Worm (Caenorhabditis elegans) whole organism, young adult: ENCODE measurements around the gene ttn-1.

Source experiments
- aptf-2 ChIP-seq: fragments of 200-800 bp; sonication (Bioruptor generic); conservative IDR thresholded peaks from 2 replicates; pipeline ENCODE4 v1.3.6; 2022; ENCODE audit warnings: missing genetic modification reagents, missing genetic modification characterization, missing compliant biosample characterization
- dpff-1 ChIP-seq: sonication (generic microtip); optimal IDR thresholded peaks from 2 replicates; lab custom pipeline; 2017; ENCODE audit warnings: mild to moderate bottlenecking, missing genetic modification characterization, missing compliant biosample characterization
- ekl-4 ChIP-seq: fragments of 200-800 bp; sonication (Bioruptor generic); IDR thresholded peaks from 2 replicates; pipeline ENCODE4 v1.3.6; 2022; ENCODE audit warnings: missing genetic modification reagents, missing genetic modification characterization, missing compliant biosample characterization
- hlh-26 ChIP-seq: fragments of 200-800 bp; sonication (Bioruptor generic); conservative IDR thresholded peaks from 2 replicates; pipeline ENCODE4 v1.3.6; 2022; ENCODE audit warnings: missing genetic modification reagents, missing genetic modification characterization, missing compliant biosample characterization
- sea-2 ChIP-seq: fragments of 200-800 bp; sonication (Bioruptor generic); IDR thresholded peaks from 2 replicates; pipeline ENCODE4 v1.3.6; 2022; ENCODE audit warnings: missing genetic modification characterization, missing compliant biosample characterization

- TF ChIP-seq ekl-4 (GFP tag; lab: Robert Waterston, UW) (no peak), sea-2 (GFP tag; lab: Robert Waterston, UW) (no peak), dpff-1 (tag; lab: Kevin White, UChicago) (no peak), hlh-26 (GFP tag; lab: Robert Waterston, UW) (no peak), aptf-2 (GFP tag; lab: Robert Waterston, UW) (no peak)
Observed at ce11 chrV:6239855-6240254, 37.4 kb upstream of the ttn-1 start.
